Worm (Caenorhabditis elegans) whole organism, L3 larva: ENCODE measurements around the gene top-2.

Experiments used
- aly-2 ChIP-seq: fragments of 150-350 bp; optimal IDR thresholded peaks from 2 replicates; lab custom pipeline; 2014; ENCODE audit warnings: missing biosample characterization, missing genetic modification characterization
- elt-3 ChIP-seq, 3 experiments: fragments of 150-350 bp in 1 of 3; sonication (generic microtip) in 2 of 3; optimal IDR thresholded peaks; 2 replicates in 2 of 3; 4 replicates in 1 of 3; lab custom pipeline; 2014 to 2017; ENCODE audit warnings: missing biosample characterization in 3 of 3, missing genetic modification characterization in 3 of 3
- fkh-10 ChIP-seq: sonication (generic microtip); optimal IDR thresholded peaks from 2 replicates; lab custom pipeline; 2017; ENCODE audit warnings: missing biosample characterization, missing genetic modification reagents, missing genetic modification characterization
- nhr-25 ChIP-seq: sonication (generic microtip); optimal IDR thresholded peaks from 2 replicates; lab custom pipeline; 2017; ENCODE audit warnings: missing biosample characterization, missing genetic modification characterization
- nhr-67 ChIP-seq: fragments of 150-350 bp; optimal IDR thresholded peaks from 2 replicates; lab custom pipeline; 2014; ENCODE audit warnings: missing biosample characterization, missing genetic modification characterization

- TF ChIP-seq fkh-10 (GFP tag; lab: Kevin White, UChicago) (no peak), elt-3 (tag; optimal IDR thresholded peaks at IDR 0.05; lab: Kevin White, UChicago) (no peak), aly-2 (tag; lab: Kevin White, UChicago) (no peak), nhr-67 (tag; lab: Kevin White, UChicago) (no peak), nhr-25 (tag; lab: Kevin White, UChicago) (no peak)
Observed at ce11 chrII:11879784-11880183, 4.8 kb downstream of the top-2 start.
